Worm (Caenorhabditis elegans): ENCODE results near the gene unc-2.

unc-2 gene

DNA sequence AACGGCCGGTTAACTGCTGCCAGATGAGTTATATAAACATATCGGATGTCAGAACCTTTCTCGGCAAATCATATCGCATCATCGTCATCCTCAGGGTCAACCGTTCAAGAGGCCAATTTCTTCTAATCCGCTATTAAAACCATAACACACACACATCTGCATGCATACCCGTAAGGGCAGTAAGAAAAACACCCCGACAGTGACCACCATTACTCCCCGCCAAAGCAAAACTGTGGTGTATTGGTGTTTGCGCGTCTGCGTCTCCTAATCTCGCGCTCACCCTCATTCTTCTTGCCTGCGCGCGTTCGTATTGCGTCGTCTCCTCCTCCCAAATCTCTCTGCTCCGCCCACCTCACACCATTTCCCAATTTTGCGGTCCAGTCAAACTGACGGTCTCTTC, 30.2 kb upstream of the unc-2 start:
- TF ChIP-seq ccch-3 (GFP tag; optimal IDR thresholded peaks at IDR 0.05) (no peak), madf-6 (GFP tag; IDR thresholded peaks at IDR 0.05) (peak; percentile 17; the same call in 1 of the 2 replicates), efl-1 (GFP tag; optimal IDR thresholded peaks at IDR 0.05) (peak; percentile 18), lsl-1 (GFP tag; optimal IDR thresholded peaks at IDR 0.05) (no peak), Y79H2A.3 (GFP tag; conservative IDR thresholded peaks at IDR 0.05) (no peak), sptf-2 (GFP tag; optimal IDR thresholded peaks at IDR 0.05) (no peak), cebp-2 (GFP tag; IDR thresholded peaks at IDR 0.05) (no peak), dox-1 (GFP tag; IDR thresholded peaks at IDR 0.05) (0 out of 2 replicates have a peak, but pooled peaks have one; percentile 16), zfh-2 (GFP tag; conservative IDR thresholded peaks at IDR 0.05) (0 out of 2 replicates have a peak, but pooled peaks have one; percentile 37), B0035.1 (tag; optimal IDR thresholded peaks at IDR 0.05) (no peak), B0261.1 (tag; optimal IDR thresholded peaks at IDR 0.05) (no peak), attf-3 (GFP tag; conservative IDR thresholded peaks at IDR 0.05) (no peak), hrde-1 (tag; optimal IDR thresholded peaks at IDR 0.05; ENCODE audit: borderline replicate concordance) (no peak), xnd-1 (tag; optimal IDR thresholded peaks at IDR 0.05) (no peak), hlh-26 (GFP tag; conservative IDR thresholded peaks at IDR 0.05) (no peak), attf-6 (GFP tag; IDR thresholded peaks at IDR 0.05) (no peak), unc-62 (GFP tag; optimal IDR thresholded peaks at IDR 0.05) (no peak), F37B4.10 (GFP tag; IDR thresholded peaks at IDR 0.05) (0 out of 2 replicates have a peak, but pooled peaks have one; percentile 69), somi-1 (GFP tag; optimal IDR thresholded peaks at IDR 0.05) (no peak)

DNA sequence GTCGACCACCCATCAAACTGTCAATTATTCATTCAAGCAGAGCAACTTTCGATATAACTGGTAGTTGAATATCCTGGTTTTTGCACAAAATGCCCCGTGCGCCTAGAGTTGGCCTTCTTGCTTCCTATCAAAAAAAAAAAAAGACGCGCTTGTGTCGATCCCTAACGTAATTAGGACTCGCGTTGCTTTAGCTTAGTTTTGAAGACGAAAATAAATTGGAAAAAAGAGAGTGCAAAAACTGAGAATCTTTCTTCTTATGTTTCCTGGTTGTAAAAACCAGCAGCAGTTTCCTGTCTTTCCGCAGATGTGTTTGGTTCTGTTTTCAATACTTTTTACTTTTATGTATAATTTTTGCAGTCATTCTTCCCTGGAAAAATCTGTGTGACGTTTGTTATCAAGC, 14.6 kb upstream of the unc-2 start:
- no peak for TF ChIP-seq lin-54 (GFP tag; optimal IDR thresholded peaks at IDR 0.05)
- no peak for TF ChIP-seq ztf-26 (tag; optimal IDR thresholded peaks at IDR 0.05)
- TF ChIP-seq snpc-4 (GFP tag; optimal IDR thresholded peaks at IDR 0.05): no peak
- TF ChIP-seq snpc-4 (tag; optimal IDR thresholded peaks at IDR 0.05): no peak
- TF ChIP-seq lir-1 (GFP tag; conservative IDR thresholded peaks at IDR 0.05): no peak

DNA sequence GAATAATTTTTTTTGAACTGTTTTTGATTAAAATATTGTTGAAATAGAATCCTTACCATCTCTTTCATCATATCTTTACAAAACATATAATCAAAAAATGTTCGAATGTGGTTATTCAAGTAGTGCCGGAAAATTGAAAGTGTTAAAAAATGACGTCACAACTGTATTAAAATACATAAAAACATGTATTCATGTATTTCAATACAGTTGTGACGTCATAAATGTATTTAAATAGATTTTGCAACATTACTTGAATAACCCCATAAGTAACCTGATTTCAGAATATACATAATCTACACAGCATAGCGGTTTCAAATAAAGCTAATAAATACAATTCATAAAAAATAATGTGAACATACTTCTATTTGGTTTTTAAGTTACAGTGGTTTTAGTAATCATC, 13.6 kb upstream of the unc-2 start:
- TF ChIP-seq sdz-38 (tag; optimal IDR thresholded peaks at IDR 0.05): no peak
- no peak for TF ChIP-seq hsf-1 (GFP tag; IDR thresholded peaks at IDR 0.05)
- TF ChIP-seq F52B5.7 (tag; optimal IDR thresholded peaks at IDR 0.05): no peak
- TF ChIP-seq lin-35 (GFP tag; optimal IDR thresholded peaks at IDR 0.05): no peak
- no peak for TF ChIP-seq hrde-1 (tag; optimal IDR thresholded peaks at IDR 0.05; ENCODE audit: borderline replicate concordance)
- no peak for TF ChIP-seq B0019.2 (GFP tag; conservative IDR thresholded peaks at IDR 0.05)
- no peak for TF ChIP-seq nhr-27 (tag; optimal IDR thresholded peaks at IDR 0.05)
- no peak for TF ChIP-seq F22D6.2 (tag; optimal IDR thresholded peaks at IDR 0.05)
- TF ChIP-seq lin-40 (tag; optimal IDR thresholded peaks at IDR 0.05): no peak
- no peak for TF ChIP-seq madf-6 (GFP tag; IDR thresholded peaks at IDR 0.05)
- TF ChIP-seq attf-3 (GFP tag; conservative IDR thresholded peaks at IDR 0.05): no peak
- TF ChIP-seq hlh-12 (tag; optimal IDR thresholded peaks at IDR 0.05): no peak
- no peak for TF ChIP-seq nhr-120 (GFP tag; IDR thresholded peaks at IDR 0.05)
- TF ChIP-seq aptf-3 (GFP tag; IDR thresholded peaks at IDR 0.05): no peak
- TF ChIP-seq cebp-1 (GFP tag; IDR thresholded peaks at IDR 0.05): no peak
- no peak for TF ChIP-seq cebp-1 (tag; optimal IDR thresholded peaks at IDR 0.05)
